Fruit fly (Drosophila melanogaster) whole organism, adult: ENCODE results near the gene bor.

Source experiments
- CG11617 ChIP-seq: fragments of 200-800 bp; sonication (Bioruptor generic); optimal IDR thresholded peaks from 2 replicates; lab custom pipeline; 2017; ENCODE audit warnings: mild to moderate bottlenecking, missing biosample characterization, missing genetic modification reagents, missing genetic modification characterization
- CG12768 ChIP-seq: fragments of 200-800 bp; sonication (Bioruptor generic); optimal IDR thresholded peaks from 2 replicates; lab custom pipeline; 2017; ENCODE audit warnings: missing biosample characterization, missing genetic modification characterization, mild to moderate bottlenecking, moderate library complexity, missing genetic modification reagents
- CG14711 ChIP-seq: fragments of 200-800 bp; sonication (Bioruptor generic); optimal IDR thresholded peaks from 2 replicates; lab custom pipeline; 2018; ENCODE audit warnings: missing biosample characterization, mild to moderate bottlenecking, missing genetic modification characterization, moderate library complexity
- CG1620 ChIP-seq: fragments of 200-800 bp; sonication (Bioruptor generic); optimal IDR thresholded peaks from 2 replicates; lab custom pipeline; 2016; ENCODE audit warnings: missing biosample characterization, missing genetic modification characterization
- CG33017 ChIP-seq: fragments of 200-800 bp; sonication (Bioruptor generic); optimal IDR thresholded peaks from 2 replicates; lab custom pipeline; 2018; ENCODE audit warnings: missing biosample characterization, mild to moderate bottlenecking, missing genetic modification characterization, moderate library complexity
- CG5204 ChIP-seq: fragments of 200-800 bp; sonication (Bioruptor generic); optimal IDR thresholded peaks from 2 replicates; lab custom pipeline; 2016; ENCODE audit warnings: missing biosample characterization, missing genetic modification characterization
- CG7045 ChIP-seq: fragments of 200-800 bp; sonication (Bioruptor generic); optimal IDR thresholded peaks from 2 replicates; lab custom pipeline; 2017; ENCODE audit warnings: missing biosample characterization, mild to moderate bottlenecking, missing genetic modification characterization
- CG7101 ChIP-seq: fragments of 200-800 bp; sonication (Bioruptor generic); optimal IDR thresholded peaks from 2 replicates; lab custom pipeline; 2018; ENCODE audit warnings: missing biosample characterization, mild to moderate bottlenecking, missing genetic modification characterization, moderate library complexity
- Clk ChIP-seq: fragments of 200-800 bp; sonication (Bioruptor generic); optimal IDR thresholded peaks from 2 replicates; lab custom pipeline; 2017; ENCODE audit warnings: missing biosample characterization, missing genetic modification characterization
- Crg-1 ChIP-seq: fragments of 200-800 bp; sonication (Bioruptor generic); optimal IDR thresholded peaks from 2 replicates; lab custom pipeline; 2016; ENCODE audit warnings: missing biosample characterization, missing genetic modification characterization
- Hr96 ChIP-seq: fragments of 200-800 bp; sonication (Bioruptor generic); optimal IDR thresholded peaks from 2 replicates; lab custom pipeline; 2016; ENCODE audit warnings: missing biosample characterization, missing genetic modification characterization
- Mnt ChIP-seq: fragments of 200-800 bp; sonication (Bioruptor generic); optimal IDR thresholded peaks from 2 replicates; lab custom pipeline; 2016; ENCODE audit warnings: missing biosample characterization, mild to moderate bottlenecking, missing genetic modification characterization
- bab1 ChIP-seq: fragments of 200-800 bp; sonication (Bioruptor generic); optimal IDR thresholded peaks from 3 replicates; lab custom pipeline; 2019; ENCODE audit warnings: missing biosample characterization, mild to moderate bottlenecking, missing genetic modification characterization, moderate library complexity
- cic ChIP-seq: fragments of 200-800 bp; sonication (Bioruptor generic); optimal IDR thresholded peaks from 2 replicates; lab custom pipeline; 2017; ENCODE audit warnings: missing biosample characterization, mild to moderate bottlenecking, missing genetic modification characterization, moderate library complexity
- cnc ChIP-seq, 2 experiments: fragments of >200 bp; optimal IDR thresholded peaks; 2 replicates each; lab custom pipeline; 2017
- kay ChIP-seq: fragments of 200-800 bp; sonication (Bioruptor generic); peaks from one replicate; lab custom pipeline; 2016; ENCODE audit warnings: missing biosample characterization, missing genetic modification characterization, borderline replicate concordance
- ovo ChIP-seq: fragments of 200-800 bp; sonication (Bioruptor generic); optimal IDR thresholded peaks from 2 replicates; lab custom pipeline; 2016; ENCODE audit warnings: missing biosample characterization, missing genetic modification characterization
- pad ChIP-seq: fragments of 200-800 bp; sonication (Bioruptor generic); optimal IDR thresholded peaks from 3 replicates; lab custom pipeline; 2017; ENCODE audit warnings: missing biosample characterization, missing genetic modification characterization, mild to moderate bottlenecking, moderate library complexity, missing genetic modification reagents
- tj ChIP-seq: fragments of 200-800 bp; sonication (Bioruptor generic); optimal IDR thresholded peaks from 3 replicates; lab custom pipeline; 2017; ENCODE audit warnings: missing biosample characterization, mild to moderate bottlenecking, missing genetic modification characterization, moderate library complexity
- toe ChIP-seq: fragments of 200-800 bp; sonication (Bioruptor generic); optimal IDR thresholded peaks from 2 replicates; lab custom pipeline; 2016; ENCODE audit warnings: missing biosample characterization, missing genetic modification characterization

Gene bor

dm6 chr3R:16249829-16250814 is 13.8 kb downstream of the bor start:
- peak; percentile 94 for TF ChIP-seq cic (GFP tag; lab: Kevin White, UChicago)
- peak; percentile 23 for TF ChIP-seq Crg-1 (GFP tag; lab: Kevin White, UChicago)
- TF ChIP-seq CG7101 (tag; lab: Kevin White, UChicago) = peak; percentile 64
- TF ChIP-seq tj (GFP tag; lab: Kevin White, UChicago) = peak; percentile 98
- TF ChIP-seq bab1 (GFP tag; lab: Kevin White, UChicago) = peak; percentile 52
- TF ChIP-seq pad (GFP tag; lab: Kevin White, UChicago) = peak; percentile 97
- peak; percentile 67 for TF ChIP-seq Hr96 (GFP tag; lab: Kevin White, UChicago)
- TF ChIP-seq CG1620 (GFP tag; lab: Kevin White, UChicago) = peak; percentile 70
- peak; percentile 84 for TF ChIP-seq Mnt (GFP tag; lab: Kevin White, UChicago)
- TF ChIP-seq CG14711 (tag; lab: Kevin White, UChicago) = peak; percentile 47
- TF ChIP-seq Clk (GFP tag; lab: Kevin White, UChicago) = peak; percentile 43
- peak; percentile 99 for TF ChIP-seq kay (GFP tag; lab: Kevin White, UChicago)
- peak; percentile 69 for TF ChIP-seq toe (GFP tag; lab: Kevin White, UChicago)
- TF ChIP-seq ovo = peak; percentile 37
- TF ChIP-seq cnc (optimal IDR thresholded peaks at IDR 0.05; lab: Kevin White, UChicago) = no peak
- TF ChIP-seq CG11617 (GFP tag; lab: Kevin White, UChicago) = peak; percentile 58
- TF ChIP-seq CG12768 (GFP tag; lab: Kevin White, UChicago) = peak; percentile 72
- peak; percentile 41 for TF ChIP-seq CG7045 (GFP tag; lab: Kevin White, UChicago)
- peak; percentile 54 for TF ChIP-seq CG33017
- peak; percentile 70 for TF ChIP-seq CG5204 (GFP tag; lab: Kevin White, UChicago)

- TF ChIP-seq tj (GFP tag; lab: Kevin White, UChicago) = peak; percentile 83
- TF ChIP-seq cic (GFP tag; lab: Kevin White, UChicago) = no peak
- no peak for TF ChIP-seq toe (GFP tag; lab: Kevin White, UChicago)
- TF ChIP-seq CG33017 = peak; percentile 15
- TF ChIP-seq CG14711 (tag; lab: Kevin White, UChicago) = no peak
These were observed 14.4 kb downstream of the bor start for dm6 chr3R:16249510-16249828.

dm6 chr3R:16248500-16249025 is 15.4 kb downstream of the bor start:
- TF ChIP-seq CG5204 (GFP tag; lab: Kevin White, UChicago) (no peak), Crg-1 (GFP tag; lab: Kevin White, UChicago) (no peak), CG1620 (GFP tag; lab: Kevin White, UChicago) (no peak), toe (GFP tag; lab: Kevin White, UChicago) (no peak), cic (GFP tag; lab: Kevin White, UChicago) (no peak), CG12768 (GFP tag; lab: Kevin White, UChicago) (no peak), bab1 (GFP tag; lab: Kevin White, UChicago) (no peak), cnc (optimal IDR thresholded peaks at IDR 0.05; lab: Kevin White, UChicago) (no peak), ovo (no peak), pad (GFP tag; lab: Kevin White, UChicago) (no peak)

dm6 chr3R:16247609-16248499 is 16.1 kb downstream of the bor start:
- TF ChIP-seq tj (GFP tag; lab: Kevin White, UChicago) (peak; percentile 15), CG11617 (GFP tag; lab: Kevin White, UChicago) (peak; percentile 36), pad (GFP tag; lab: Kevin White, UChicago) (peak; percentile 56), kay (GFP tag; lab: Kevin White, UChicago) (no peak), cnc (optimal IDR thresholded peaks at IDR 0.05; lab: Kevin White, UChicago) (no peak), CG7101 (tag; lab: Kevin White, UChicago) (peak; percentile 75), CG12768 (GFP tag; lab: Kevin White, UChicago) (peak; percentile 96), CG1620 (GFP tag; lab: Kevin White, UChicago) (no peak), bab1 (GFP tag; lab: Kevin White, UChicago) (no peak), toe (GFP tag; lab: Kevin White, UChicago) (peak; percentile 91), CG7045 (GFP tag; lab: Kevin White, UChicago) (peak; percentile 93), Hr96 (GFP tag; lab: Kevin White, UChicago) (peak; percentile 59), CG5204 (GFP tag; lab: Kevin White, UChicago) (peak; percentile 76), Clk (GFP tag; lab: Kevin White, UChicago) (peak; percentile 96), CG33017 (peak; percentile 62), CG14711 (tag; lab: Kevin White, UChicago) (peak; percentile 74)

dm6 chr3R:16247027-16247426 is 16.9 kb downstream of the bor start:
- no peak for TF ChIP-seq CG33017
- TF ChIP-seq Clk (GFP tag; lab: Kevin White, UChicago) = no peak
- no peak for TF ChIP-seq cic (GFP tag; lab: Kevin White, UChicago)
- no peak for TF ChIP-seq CG1620 (GFP tag; lab: Kevin White, UChicago)
- TF ChIP-seq Mnt (GFP tag; lab: Kevin White, UChicago) = no peak
- TF ChIP-seq CG7045 (GFP tag; lab: Kevin White, UChicago) = no peak
- no peak for TF ChIP-seq Crg-1 (GFP tag; lab: Kevin White, UChicago)
- TF ChIP-seq CG11617 (GFP tag; lab: Kevin White, UChicago) = no peak
- no peak for TF ChIP-seq CG12768 (GFP tag; lab: Kevin White, UChicago)
- no peak for TF ChIP-seq CG7101 (tag; lab: Kevin White, UChicago)
- no peak for TF ChIP-seq bab1 (GFP tag; lab: Kevin White, UChicago)
- TF ChIP-seq toe (GFP tag; lab: Kevin White, UChicago) = no peak
- TF ChIP-seq pad (GFP tag; lab: Kevin White, UChicago) = no peak
- TF ChIP-seq CG14711 (tag; lab: Kevin White, UChicago) = no peak
- TF ChIP-seq kay (GFP tag; lab: Kevin White, UChicago) = no peak
- no peak for TF ChIP-seq Hr96 (GFP tag; lab: Kevin White, UChicago)
- TF ChIP-seq ovo = no peak
- TF ChIP-seq tj (GFP tag; lab: Kevin White, UChicago) = no peak
- TF ChIP-seq CG5204 (GFP tag; lab: Kevin White, UChicago) = no peak
- no peak for TF ChIP-seq cnc (optimal IDR thresholded peaks at IDR 0.05; lab: Kevin White, UChicago)
